Worm (Caenorhabditis elegans) whole organism, L3 larva: ENCODE data around the gene srz-82.

Experiments
- R02D3.7 ChIP-seq: fragments of 150-350 bp; optimal IDR thresholded peaks from 2 replicates; lab custom pipeline; 2014; ENCODE audit warnings: missing biosample characterization, missing genetic modification characterization
- aly-2 ChIP-seq: fragments of 150-350 bp; optimal IDR thresholded peaks from 2 replicates; lab custom pipeline; 2014; ENCODE audit warnings: missing biosample characterization, missing genetic modification characterization
- ama-1 ChIP-seq: fragments of 150-350 bp; optimal IDR thresholded peaks from 2 replicates; lab custom pipeline; 2018
- ceh-82 ChIP-seq: fragments of 150-350 bp; optimal IDR thresholded peaks from 2 replicates; lab custom pipeline; 2014; ENCODE audit warnings: missing biosample characterization, missing genetic modification characterization
- fkh-10 ChIP-seq: sonication (generic microtip); optimal IDR thresholded peaks from 2 replicates; lab custom pipeline; 2017; ENCODE audit warnings: missing biosample characterization, missing genetic modification reagents, missing genetic modification characterization
- mdl-1 ChIP-seq: fragments of 150-350 bp; optimal IDR thresholded peaks from 2 replicates; lab custom pipeline; 2014; ENCODE audit warnings: missing biosample characterization, missing genetic modification characterization
- nfya-1 ChIP-seq: sonication (generic microtip); optimal IDR thresholded peaks from 2 replicates; lab custom pipeline; 2017; ENCODE audit warnings: missing genetic modification characterization, mild to moderate bottlenecking, missing compliant biosample characterization, antibody characterized with exemption, moderate library complexity; ENCODE audit not compliant: insufficient read depth
- nhr-25 ChIP-seq: sonication (generic microtip); optimal IDR thresholded peaks from 2 replicates; lab custom pipeline; 2017; ENCODE audit warnings: missing biosample characterization, missing genetic modification characterization
- nhr-28 ChIP-seq: fragments of 150-350 bp; optimal IDR thresholded peaks from 2 replicates; lab custom pipeline; 2014; ENCODE audit warnings: missing biosample characterization, missing genetic modification characterization
- nhr-76 ChIP-seq: fragments of 150-350 bp; sonication (generic microtip); optimal IDR thresholded peaks from 5 replicates; lab custom pipeline; 2014; ENCODE audit warnings: missing biosample characterization, missing genetic modification characterization
- pha-4 ChIP-seq: fragments of 150-350 bp; optimal IDR thresholded peaks from 2 replicates; lab custom pipeline; 2014; ENCODE audit warnings: missing biosample characterization, missing genetic modification reagents, missing genetic modification characterization
- pqm-1 ChIP-seq: fragments of 150-350 bp; optimal IDR thresholded peaks from 2 replicates; lab custom pipeline; 2017; ENCODE audit warnings: missing biosample characterization, missing genetic modification characterization, inconsistent platforms
- snpc-4 ChIP-seq: fragments of 150-350 bp; optimal IDR thresholded peaks from 2 replicates; lab custom pipeline; 2014; ENCODE audit warnings: missing biosample characterization, missing genetic modification characterization

- TF ChIP-seq pha-4 (no peak), snpc-4 (tag; lab: Kevin White, UChicago) (no peak), nhr-25 (tag; lab: Kevin White, UChicago) (no peak), nhr-28 (no peak), aly-2 (tag; lab: Kevin White, UChicago) (no peak), fkh-10 (GFP tag; lab: Kevin White, UChicago) (no peak), nfya-1 (tag; lab: Kevin White, UChicago) (no peak), mdl-1 (tag; lab: Kevin White, UChicago) (no peak), nhr-76 (no peak), R02D3.7 (tag; lab: Kevin White, UChicago) (no peak), ama-1 (lab: Kevin White, UChicago) (no peak), ceh-82 (no peak), pqm-1 (no peak)
Observed at ce11 chrIV:3467128-3467527, 15.6 kb upstream of the srz-82 start, which contains the start of gene F58E2.3.
